Worm (Caenorhabditis elegans): ENCODE results near the gene sfxn-1.3.

The sfxn-1.3 gene

DNA sequence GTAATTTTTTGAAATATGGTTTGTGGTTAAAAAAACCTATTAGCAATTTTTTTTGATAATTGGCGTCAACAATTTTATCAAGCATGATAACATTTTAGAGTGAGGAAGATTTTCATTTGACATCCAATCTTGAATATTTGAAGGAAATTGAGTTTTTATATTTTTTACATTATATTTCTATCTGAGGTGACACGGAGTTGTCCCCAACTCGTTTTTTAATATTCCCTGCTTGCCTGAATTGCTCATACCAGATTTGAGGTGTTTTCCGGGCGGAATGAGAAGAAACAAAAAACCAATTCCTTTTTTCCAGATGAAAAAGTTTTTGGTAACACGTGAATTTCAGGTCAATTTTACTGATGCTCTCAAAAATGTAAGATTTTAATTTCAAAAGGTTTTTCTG, 7.1 kb upstream of the sfxn-1.3 start, which contains the start of gene Y6E2A.7:
Gene Y6E2A.7 (plus strand): TSS at position 301 of the 400 bp plus-strand sequence.
- TF ChIP-seq ceh-39 (tag; optimal IDR thresholded peaks at IDR 0.05) (no peak), sptf-1 (tag; optimal IDR thresholded peaks at IDR 0.05) (no peak), mls-2 (tag; optimal IDR thresholded peaks at IDR 0.05) (no peak), unc-62 (GFP tag; optimal IDR thresholded peaks at IDR 0.05) (no peak), nhr-28 (tag; optimal IDR thresholded peaks at IDR 0.05) (no peak), drap-1 (GFP tag; optimal IDR thresholded peaks at IDR 0.05) (no peak), lin-13 (tag; optimal IDR thresholded peaks at IDR 0.05) (no peak), elt-1 (tag; optimal IDR thresholded peaks at IDR 0.05; ENCODE audit: borderline replicate concordance, insufficient read depth) (no peak), sem-2 (GFP tag; optimal IDR thresholded peaks at IDR 0.05) (no peak), nhr-2 (tag; optimal IDR thresholded peaks at IDR 0.05) (no peak), flh-1 (GFP tag; optimal IDR thresholded peaks at IDR 0.05) (no peak), ceh-83 (GFP tag; optimal IDR thresholded peaks at IDR 0.05) (no peak), mab-5 (tag; optimal IDR thresholded peaks at IDR 0.05) (no peak), bed-3 (GFP tag; optimal IDR thresholded peaks at IDR 0.05) (no peak), hlh-1 (tag; optimal IDR thresholded peaks at IDR 0.05) (no peak), ham-2 (GFP tag; optimal IDR thresholded peaks at IDR 0.05) (no peak), cnd-1 (tag; optimal IDR thresholded peaks at IDR 0.05) (no peak), blmp-1 (tag; optimal IDR thresholded peaks at IDR 0.05) (no peak)

DNA sequence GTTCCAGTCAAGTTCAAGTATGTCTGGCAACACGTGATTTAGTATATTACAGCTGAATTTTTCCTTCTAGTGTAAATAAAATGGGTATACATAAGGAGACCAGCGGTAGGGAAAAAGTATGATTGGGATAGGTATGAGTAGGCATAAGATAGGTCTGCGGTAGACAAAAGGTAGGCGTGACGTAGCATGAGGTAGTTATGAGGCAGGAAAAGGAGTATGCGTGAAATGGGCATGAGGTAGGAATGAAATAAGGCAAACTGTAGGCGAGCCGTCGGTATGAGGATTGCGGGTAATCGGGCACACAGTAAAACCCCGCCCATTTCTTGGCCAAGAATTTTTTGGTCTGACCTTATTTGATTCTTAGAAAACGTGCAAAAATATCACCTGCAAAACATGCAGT, 5.2 kb upstream of the sfxn-1.3 start:
- no peak for TF ChIP-seq ceh-43 (GFP tag; optimal IDR thresholded peaks at IDR 0.05)
- TF ChIP-seq lin-32 (GFP tag; optimal IDR thresholded peaks at IDR 0.05), result no peak
- TF ChIP-seq elt-3 (tag; optimal IDR thresholded peaks at IDR 0.05), result no peak
- no peak for TF ChIP-seq snpc-4 (tag; optimal IDR thresholded peaks at IDR 0.05)
- TF ChIP-seq drap-1 (GFP tag; optimal IDR thresholded peaks at IDR 0.05), result no peak
- TF ChIP-seq ham-2 (GFP tag; optimal IDR thresholded peaks at IDR 0.05), result no peak
- TF ChIP-seq nhr-76 (tag; optimal IDR thresholded peaks at IDR 0.05), result no peak
- no peak for TF ChIP-seq nhr-237 (tag; optimal IDR thresholded peaks at IDR 0.05)
- TF ChIP-seq mls-2 (tag; optimal IDR thresholded peaks at IDR 0.05), result no peak
- no peak for TF ChIP-seq lsy-2 (tag; optimal IDR thresholded peaks at IDR 0.05)
- no peak for TF ChIP-seq lin-13 (tag; optimal IDR thresholded peaks at IDR 0.05)
- TF ChIP-seq sem-2 (GFP tag; optimal IDR thresholded peaks at IDR 0.05), result no peak
- TF ChIP-seq ceh-39 (tag; optimal IDR thresholded peaks at IDR 0.05), result no peak
- no peak for TF ChIP-seq sptf-1 (tag; optimal IDR thresholded peaks at IDR 0.05)
- TF ChIP-seq hlh-1 (tag; optimal IDR thresholded peaks at IDR 0.05), result no peak
- no peak for TF ChIP-seq blmp-1 (tag; optimal IDR thresholded peaks at IDR 0.05)
- no peak for TF ChIP-seq mep-1 (tag; optimal IDR thresholded peaks at IDR 0.05)
- no peak for TF ChIP-seq nhr-2 (tag; optimal IDR thresholded peaks at IDR 0.05)
- no peak for TF ChIP-seq cnd-1 (tag; optimal IDR thresholded peaks at IDR 0.05)
- TF ChIP-seq pha-4 (tag; optimal IDR thresholded peaks at IDR 0.05), result no peak

DNA sequence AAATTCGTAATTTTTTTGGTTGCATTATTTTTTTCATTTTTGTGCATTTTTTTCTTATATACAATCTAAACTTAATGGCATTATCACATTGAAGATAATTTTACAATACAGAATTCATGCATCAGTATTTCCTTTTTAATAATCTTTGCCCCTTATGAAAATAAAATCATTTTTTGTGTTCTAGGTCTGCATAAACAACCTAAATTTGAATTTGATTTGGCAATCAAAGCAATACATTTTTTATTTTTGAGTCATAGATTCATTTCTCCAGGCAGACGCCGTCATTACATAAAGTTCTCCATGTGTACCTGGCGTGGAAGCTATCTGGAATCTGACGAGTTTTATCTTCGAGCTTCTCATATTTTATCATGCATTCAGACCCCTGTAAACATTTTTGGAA, 4.8 kb upstream of the sfxn-1.3 start, which contains the start of gene srh-140:
Gene srh-140 (plus strand): TSS at position 301 of the 400 bp plus-strand sequence.
- TF ChIP-seq drap-1 (GFP tag; optimal IDR thresholded peaks at IDR 0.05) (no peak), nhr-28 (tag; optimal IDR thresholded peaks at IDR 0.05) (no peak), lsy-2 (tag; optimal IDR thresholded peaks at IDR 0.05) (no peak), zip-8 (tag; optimal IDR thresholded peaks at IDR 0.05) (no peak), tbx-8 (GFP tag; optimal IDR thresholded peaks at IDR 0.05) (no peak), elt-3 (tag; optimal IDR thresholded peaks at IDR 0.05) (no peak), unc-62 (GFP tag; optimal IDR thresholded peaks at IDR 0.05) (no peak), lin-13 (tag; optimal IDR thresholded peaks at IDR 0.05) (no peak), ceh-43 (GFP tag; optimal IDR thresholded peaks at IDR 0.05) (no peak), cnd-1 (tag; optimal IDR thresholded peaks at IDR 0.05) (no peak), ham-2 (GFP tag; optimal IDR thresholded peaks at IDR 0.05) (no peak), nhr-76 (tag; optimal IDR thresholded peaks at IDR 0.05) (no peak), sem-2 (GFP tag; optimal IDR thresholded peaks at IDR 0.05) (no peak)

DNA sequence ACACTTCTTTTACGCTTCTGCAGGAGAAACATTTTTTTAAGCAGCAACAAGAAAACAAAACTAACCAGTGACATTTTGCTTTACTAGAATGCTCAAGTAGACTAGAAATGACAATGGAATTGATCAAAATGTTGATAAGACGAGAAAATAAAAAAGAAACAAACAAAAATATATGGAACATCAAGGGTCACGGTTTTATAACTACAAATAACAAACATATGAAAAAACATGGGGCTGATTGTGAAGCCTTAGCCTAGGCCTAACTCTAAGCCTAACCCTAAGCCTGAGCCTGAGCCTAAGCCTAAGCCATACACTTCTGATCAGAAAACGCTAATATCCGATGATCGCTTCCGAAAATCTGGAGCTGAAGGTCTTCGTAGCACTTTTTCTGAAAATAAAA, 3.8 kb downstream of the sfxn-1.3 start, which contains the start of gene Y6E2A.10:
Gene Y6E2A.10 (minus strand): TSS at position 101 of the 400 bp plus-strand sequence.
- TF ChIP-seq sem-2 (GFP tag; optimal IDR thresholded peaks at IDR 0.05) (no peak), unc-120 (tag; optimal IDR thresholded peaks at IDR 0.05; ENCODE audit: poor library complexity, severe bottlenecking) (no peak), nhr-237 (tag; optimal IDR thresholded peaks at IDR 0.05) (no peak), ztf-11 (tag; optimal IDR thresholded peaks at IDR 0.05) (no peak), nhr-12 (tag; optimal IDR thresholded peaks at IDR 0.05) (no peak), nhr-76 (tag; optimal IDR thresholded peaks at IDR 0.05) (no peak), mls-2 (tag; optimal IDR thresholded peaks at IDR 0.05) (no peak), ceh-39 (tag; optimal IDR thresholded peaks at IDR 0.05) (no peak), mep-1 (tag; optimal IDR thresholded peaks at IDR 0.05) (no peak), blmp-1 (tag; optimal IDR thresholded peaks at IDR 0.05) (no peak), elt-3 (tag; optimal IDR thresholded peaks at IDR 0.05) (no peak), ham-2 (GFP tag; optimal IDR thresholded peaks at IDR 0.05) (no peak), nhr-2 (tag; optimal IDR thresholded peaks at IDR 0.05) (no peak), ceh-43 (GFP tag; optimal IDR thresholded peaks at IDR 0.05) (no peak), cnd-1 (tag; optimal IDR thresholded peaks at IDR 0.05) (no peak)
